Worm (Caenorhabditis elegans): ENCODE results near the gene srw-76.
"Not testable (repeated sequence)": the region's sequence is repeated elsewhere in the genome, so short reads cannot be mapped to it uniquely, and the experiment has no call there.

ce11 chrV:16649200-16649599, 11.1 kb upstream of the srw-76 start, which contains the start of gene W06G6.11:
- TF ChIP-seq klf-2 (GFP tag; conservative IDR thresholded peaks at IDR 0.05); tab-1 (GFP tag; IDR thresholded peaks at IDR 0.05); cog-1 (tag; optimal IDR thresholded peaks at IDR 0.05); flt-1 (GFP tag; IDR thresholded peaks at IDR 0.05); ref-1 (GFP tag; conservative IDR thresholded peaks at IDR 0.05); T22C8.4 (GFP tag; IDR thresholded peaks at IDR 0.05); med-1 (GFP tag; optimal IDR thresholded peaks at IDR 0.05; ENCODE audit: insufficient read depth); ztf-29 (GFP tag; IDR thresholded peaks at IDR 0.05): not testable (repeated sequence)

Data from whole organism, midembryonic.